Fruit fly (Drosophila melanogaster) whole organism, prepupa: ENCODE results near the gene hep.

Source experiments
- Blimp-1 ChIP-seq: fragments of 200-800 bp; sonication (Bioruptor generic); optimal IDR thresholded peaks from 3 replicates; lab custom pipeline; 2017; ENCODE audit warnings: missing biosample characterization, missing genetic modification characterization, mild to moderate bottlenecking, moderate library complexity, missing genetic modification reagents
- CG10631 ChIP-seq: fragments of 200-800 bp; sonication (Bioruptor generic); optimal IDR thresholded peaks from 2 replicates; lab custom pipeline; 2016; ENCODE audit warnings: missing biosample characterization, missing genetic modification characterization
- CG10669 ChIP-seq: fragments of 200-800 bp; sonication (Bioruptor generic); optimal IDR thresholded peaks from 3 replicates; lab custom pipeline; 2018; ENCODE audit warnings: missing biosample characterization, mild to moderate bottlenecking, missing genetic modification characterization, moderate library complexity
- CG11762 ChIP-seq: fragments of 200-800 bp; sonication (Bioruptor generic); optimal IDR thresholded peaks from 3 replicates; lab custom pipeline; 2016; ENCODE audit warnings: missing biosample characterization, missing genetic modification characterization; ENCODE audit not compliant: insufficient read depth
- CG11902 ChIP-seq: fragments of 200-800 bp; sonication (Bioruptor generic); optimal IDR thresholded peaks from 3 replicates; lab custom pipeline; 2016; ENCODE audit warnings: missing biosample characterization, missing genetic modification characterization
- CG16779 ChIP-seq: fragments of 200-800 bp; sonication (Bioruptor generic); optimal IDR thresholded peaks from 3 replicates; lab custom pipeline; 2017; ENCODE audit warnings: missing biosample characterization, mild to moderate bottlenecking, missing genetic modification characterization
- CG3032 ChIP-seq: fragments of 200-800 bp; optimal IDR thresholded peaks from 2 replicates; lab custom pipeline; 2019; ENCODE audit warnings: missing biosample characterization, mild to moderate bottlenecking, missing genetic modification characterization, moderate library complexity
- CG31627 ChIP-seq: fragments of 200-800 bp; sonication (Bioruptor generic); optimal IDR thresholded peaks from 3 replicates; lab custom pipeline; 2016; ENCODE audit warnings: missing biosample characterization, missing genetic modification characterization
- CG32006 ChIP-seq: fragments of 200-800 bp; sonication (Bioruptor generic); optimal IDR thresholded peaks from 3 replicates; lab custom pipeline; 2017; ENCODE audit warnings: missing biosample characterization, mild to moderate bottlenecking, missing genetic modification characterization
- CG34406 ChIP-seq: fragments of 200-800 bp; sonication (Bioruptor generic); optimal IDR thresholded peaks from 3 replicates; lab custom pipeline; 2016; ENCODE audit warnings: missing biosample characterization, missing genetic modification characterization
- CG3919 ChIP-seq: fragments of 200-800 bp; sonication (Bioruptor generic); optimal IDR thresholded peaks from 3 replicates; lab custom pipeline; 2016; ENCODE audit warnings: missing biosample characterization, missing genetic modification characterization
- CG4318 ChIP-seq: fragments of 200-800 bp; sonication (Bioruptor generic); optimal IDR thresholded peaks from 3 replicates; lab custom pipeline; 2017; ENCODE audit warnings: missing biosample characterization, mild to moderate bottlenecking, missing genetic modification characterization
- CG6163 ChIP-seq: fragments of 200-800 bp; sonication (Bioruptor generic); IDR thresholded peaks from 3 replicates; pipeline ENCODE4 v1.3.6; 2022; ENCODE audit warnings: missing biosample characterization, missing genetic modification characterization
- CG6276 ChIP-seq: fragments of 200-800 bp; sonication (Bioruptor generic); optimal IDR thresholded peaks from 2 replicates; lab custom pipeline; 2017; ENCODE audit warnings: missing biosample characterization, mild to moderate bottlenecking, missing genetic modification characterization
- CG6792 ChIP-seq: fragments of 200-800 bp; sonication (Bioruptor generic); optimal IDR thresholded peaks from 3 replicates; lab custom pipeline; 2016; ENCODE audit warnings: missing biosample characterization, missing genetic modification characterization
- CG6808 ChIP-seq: fragments of 200-800 bp; sonication (Bioruptor generic); optimal IDR thresholded peaks from 3 replicates; lab custom pipeline; 2017; ENCODE audit warnings: missing biosample characterization, missing genetic modification characterization, mild to moderate bottlenecking, moderate library complexity, missing genetic modification reagents
- CG6854 ChIP-seq: fragments of 200-800 bp; sonication (Bioruptor generic); optimal IDR thresholded peaks from 2 replicates; lab custom pipeline; 2017; ENCODE audit warnings: missing biosample characterization, mild to moderate bottlenecking, missing genetic modification characterization
- CG7368 ChIP-seq: fragments of 200-800 bp; sonication (Bioruptor generic); optimal IDR thresholded peaks from 3 replicates; lab custom pipeline; 2016; ENCODE audit warnings: missing biosample characterization, missing genetic modification characterization
- CG8632 ChIP-seq: fragments of 200-800 bp; sonication (Bioruptor generic); optimal IDR thresholded peaks from 3 replicates; lab custom pipeline; 2016; ENCODE audit warnings: missing biosample characterization, missing genetic modification characterization
- CG9139 ChIP-seq: fragments of 200-800 bp; sonication (Bioruptor generic); optimal IDR thresholded peaks from 3 replicates; lab custom pipeline; 2017; ENCODE audit warnings: missing biosample characterization, mild to moderate bottlenecking, missing genetic modification characterization
- Eip75B ChIP-seq: fragments of 200-800 bp; sonication (Bioruptor generic); optimal IDR thresholded peaks from 3 replicates; lab custom pipeline; 2016; ENCODE audit warnings: missing biosample characterization, missing genetic modification characterization
- Eip78C ChIP-seq: fragments of 200-800 bp; sonication (Bioruptor generic); peaks from one replicate; lab custom pipeline; 2016; ENCODE audit warnings: missing biosample characterization, missing genetic modification characterization
- Eip93F ChIP-seq: fragments of 200-800 bp; sonication (Bioruptor generic); optimal IDR thresholded peaks from 2 replicates; lab custom pipeline; 2016; ENCODE audit warnings: missing biosample characterization, mild to moderate bottlenecking, missing genetic modification characterization
- Ets96B ChIP-seq: fragments of 200-800 bp; optimal IDR thresholded peaks from 2 replicates; lab custom pipeline; 2019; ENCODE audit warnings: missing biosample characterization, mild to moderate bottlenecking, missing genetic modification characterization, moderate library complexity
- Gug ChIP-seq: fragments of 200-800 bp; sonication (Bioruptor generic); IDR thresholded peaks from 2 replicates; pipeline ENCODE4 v1.3.6; 2022; ENCODE audit warnings: missing biosample characterization, missing genetic modification characterization
- Hr38 ChIP-seq: sonication (Bioruptor generic); optimal IDR thresholded peaks from 2 replicates; lab custom pipeline; 2016; ENCODE audit warnings: missing biosample characterization, missing genetic modification characterization
- Hr39 ChIP-seq: fragments of 200-800 bp; sonication (Bioruptor generic); optimal IDR thresholded peaks from 2 replicates; lab custom pipeline; 2016; ENCODE audit warnings: missing biosample characterization, missing genetic modification characterization
- Hr4 ChIP-seq: fragments of 200-800 bp; sonication (Bioruptor generic); optimal IDR thresholded peaks from 3 replicates; lab custom pipeline; 2016; ENCODE audit warnings: missing biosample characterization, missing genetic modification characterization
- Lpt ChIP-seq: fragments of 200-800 bp; sonication (Bioruptor generic); optimal IDR thresholded peaks from 3 replicates; lab custom pipeline; 2016; ENCODE audit warnings: missing biosample characterization, missing genetic modification characterization
- Met ChIP-seq: fragments of 200-800 bp; sonication (Bioruptor generic); optimal IDR thresholded peaks from 3 replicates; lab custom pipeline; 2016; ENCODE audit warnings: missing biosample characterization, missing genetic modification characterization
- OdsH ChIP-seq: fragments of 200-800 bp; sonication (Bioruptor generic); optimal IDR thresholded peaks from 3 replicates; lab custom pipeline; 2016; ENCODE audit warnings: missing biosample characterization, missing genetic modification characterization
- Sox102F ChIP-seq: fragments of 200-800 bp; sonication (Bioruptor generic); optimal IDR thresholded peaks from 2 replicates; lab custom pipeline; 2016; ENCODE audit warnings: missing biosample characterization, mild to moderate bottlenecking, missing genetic modification characterization
- Sox14 ChIP-seq: fragments of 200-800 bp; sonication (Bioruptor generic); optimal IDR thresholded peaks from 3 replicates; lab custom pipeline; 2016; ENCODE audit warnings: missing biosample characterization, missing genetic modification characterization
- Sox15 ChIP-seq: fragments of 200-800 bp; sonication (Bioruptor generic); optimal IDR thresholded peaks from 3 replicates; lab custom pipeline; 2016; ENCODE audit warnings: missing biosample characterization, missing genetic modification characterization
- achi ChIP-seq: fragments of 200-800 bp; sonication (Bioruptor generic); optimal IDR thresholded peaks from 3 replicates; lab custom pipeline; 2016; ENCODE audit warnings: missing biosample characterization, missing genetic modification characterization
- acj6 ChIP-seq: fragments of 200-800 bp; sonication (Bioruptor generic); optimal IDR thresholded peaks from 3 replicates; lab custom pipeline; 2016; ENCODE audit warnings: missing biosample characterization, missing genetic modification characterization
- cyc ChIP-seq: fragments of 200-800 bp; sonication (Bioruptor generic); optimal IDR thresholded peaks from 3 replicates; lab custom pipeline; 2016; ENCODE audit warnings: missing biosample characterization, missing genetic modification characterization
- dac ChIP-seq: fragments of 200-800 bp; sonication (Bioruptor generic); optimal IDR thresholded peaks from 2 replicates; lab custom pipeline; 2017; ENCODE audit warnings: missing biosample characterization, mild to moderate bottlenecking, missing genetic modification characterization
- dsx ChIP-seq: fragments of 200-800 bp; optimal IDR thresholded peaks from 3 replicates; lab custom pipeline; 2019; ENCODE audit warnings: missing biosample characterization, mild to moderate bottlenecking, missing genetic modification characterization, moderate library complexity; ENCODE audit not compliant: poor library complexity, severe bottlenecking
- eg ChIP-seq: fragments of 200-800 bp; sonication (Bioruptor generic); IDR thresholded peaks from 3 replicates; pipeline ENCODE4 v1.3.6; 2022; ENCODE audit warnings: missing biosample characterization, missing genetic modification characterization
- fd59A ChIP-seq: fragments of 200-800 bp; sonication (Bioruptor generic); optimal IDR thresholded peaks from 2 replicates; lab custom pipeline; 2017; ENCODE audit warnings: missing biosample characterization, mild to moderate bottlenecking, missing genetic modification characterization, missing genetic modification reagents
- fd85E ChIP-seq: fragments of 200-800 bp; sonication (Bioruptor generic); optimal IDR thresholded peaks from 3 replicates; lab custom pipeline; 2016; ENCODE audit warnings: missing biosample characterization, missing genetic modification characterization
- fkh ChIP-seq: fragments of 200-800 bp; sonication (Bioruptor generic); optimal IDR thresholded peaks from 3 replicates; lab custom pipeline; 2017; ENCODE audit warnings: missing biosample characterization, mild to moderate bottlenecking, missing genetic modification characterization, moderate library complexity
- net ChIP-seq: fragments of 200-800 bp; sonication (Bioruptor generic); optimal IDR thresholded peaks from 3 replicates; lab custom pipeline; 2016; ENCODE audit warnings: missing biosample characterization, missing genetic modification characterization
- salr ChIP-seq, 2 experiments: fragments of 200-800 bp; sonication (Bioruptor generic); optimal IDR thresholded peaks; 3 replicates each; lab custom pipeline; 2016 to 2018; ENCODE audit warnings: missing biosample characterization in 2 of 2, missing genetic modification characterization in 2 of 2, mild to moderate bottlenecking in 1 of 2
- spab ChIP-seq: fragments of 200-800 bp; sonication (Bioruptor generic); optimal IDR thresholded peaks from 2 replicates; lab custom pipeline; 2017; ENCODE audit warnings: missing biosample characterization, mild to moderate bottlenecking, missing genetic modification characterization, missing genetic modification reagents

The hep gene

dm6 chrX:13138887-13139286 lies 48.7 kb upstream of the hep start, which contains the start of gene CG32645 (continued):
- TF ChIP-seq CG10669 (GFP tag; lab: Kevin White, UChicago) (no peak), CG8632 (no peak), CG34406 (GFP tag; lab: Kevin White, UChicago) (no peak), OdsH (GFP tag; lab: Kevin White, UChicago) (no peak), fkh (GFP tag; lab: Kevin White, UChicago) (no peak), CG31627 (GFP tag; lab: Kevin White, UChicago) (no peak), eg (GFP tag; lab: Robert Waterston, UW) (peak; percentile 51; the same call in 1 of the 3 replicates), Sox102F (no peak), spab (GFP tag; lab: Kevin White, UChicago) (no peak), Met (GFP tag; lab: Kevin White, UChicago) (no peak), CG6792 (GFP tag; lab: Kevin White, UChicago) (no peak), Lpt (peak; percentile 0), Gug (GFP tag; lab: Robert Waterston, UW) (no peak), CG16779 (tag; lab: Kevin White, UChicago) (no peak), net (GFP tag; lab: Kevin White, UChicago) (no peak), Sox14 (GFP tag; lab: Kevin White, UChicago) (no peak), CG7368 (GFP tag; lab: Kevin White, UChicago) (no peak), CG3919 (GFP tag; lab: Kevin White, UChicago) (peak; percentile 11), CG3032 (no peak), fd85E (GFP tag; lab: Kevin White, UChicago) (no peak)

dm6 chrX:13136939-13137697 lies 46.9 kb upstream of the hep start:
- TF ChIP-seq acj6 (GFP tag; lab: Kevin White, UChicago) (peak; percentile 86), CG3919 (GFP tag; lab: Kevin White, UChicago) (peak; percentile 63), fd85E (GFP tag; lab: Kevin White, UChicago) (no peak), CG34406 (GFP tag; lab: Kevin White, UChicago) (peak; percentile 67), Eip78C (GFP tag; lab: Kevin White, UChicago) (peak; percentile 95), CG6163 (peak; percentile 86), Blimp-1 (peak; percentile 94), CG6276 (peak; percentile 24), CG10631 (GFP tag; lab: Kevin White, UChicago) (peak; percentile 49), Hr39 (GFP tag; lab: Kevin White, UChicago) (peak; percentile 38), spab (GFP tag; lab: Kevin White, UChicago) (peak; percentile 8), net (GFP tag; lab: Kevin White, UChicago) (peak; percentile 51), CG3032 (peak; percentile 27), Hr38 (GFP tag; lab: Kevin White, UChicago) (no peak), Sox102F (peak; percentile 56), CG32006 (GFP tag; lab: Kevin White, UChicago) (peak; percentile 49), dsx (GFP tag; lab: Kevin White, UChicago) (peak; percentile 45), CG31627 (GFP tag; lab: Kevin White, UChicago) (peak; percentile 40), achi (peak; percentile 48), cyc (GFP tag; lab: Kevin White, UChicago) (peak; percentile 49), dac (GFP tag; lab: Kevin White, UChicago) (no peak), CG4318 (GFP tag; lab: Kevin White, UChicago) (no peak), CG6854 (GFP tag; lab: Kevin White, UChicago) (peak; percentile 3), eg (GFP tag; lab: Robert Waterston, UW) (no peak; the same call in 2 of the 3 replicates), fd59A (GFP tag; lab: Kevin White, UChicago) (peak; percentile 16), CG6808 (peak; percentile 64), Hr4 (GFP tag; lab: Kevin White, UChicago) (peak; percentile 37), Met (GFP tag; lab: Kevin White, UChicago) (peak; percentile 84), Eip75B (GFP tag; lab: Kevin White, UChicago) (peak; percentile 85), Ets96B (peak; percentile 35), CG11762 (GFP tag; lab: Kevin White, UChicago) (peak; percentile 29), salr (GFP tag; optimal IDR thresholded peaks at IDR 0.05; lab: Kevin White, UChicago) (no peak), CG10669 (GFP tag; lab: Kevin White, UChicago) (peak; percentile 3), Eip93F (peak; percentile 83), Sox15 (GFP tag; lab: Kevin White, UChicago) (peak; percentile 33), CG8632 (peak; percentile 75), CG6792 (GFP tag; lab: Kevin White, UChicago) (peak; percentile 62), CG9139 (peak; percentile 46), CG11902 (GFP tag; lab: Kevin White, UChicago) (peak; percentile 58)
